Worm (Caenorhabditis elegans) whole organism, early embryonic: ENCODE results near the gene rips-1.

Experiments
- B0310.2 ChIP-seq: sonication (generic microtip); optimal IDR thresholded peaks from 2 replicates; lab custom pipeline; 2016; ENCODE audit warnings: mild to moderate bottlenecking, missing genetic modification characterization, missing compliant biosample characterization
- ama-1 ChIP-seq: fragments of 150-350 bp; optimal IDR thresholded peaks from 2 replicates; lab custom pipeline; 2014
- ceh-36 ChIP-seq: sonication (generic microtip); optimal IDR thresholded peaks from 2 replicates; lab custom pipeline; 2016; ENCODE audit warnings: missing genetic modification characterization, inconsistent platforms, missing compliant biosample characterization
- flt-1 ChIP-seq: fragments of 200-800 bp; sonication (Bioruptor generic); IDR thresholded peaks from 2 replicates; pipeline ENCODE4 v1.3.6; 2022; ENCODE audit warnings: missing genetic modification characterization, missing compliant biosample characterization
- hmbx-1 ChIP-seq: sonication (generic microtip); optimal IDR thresholded peaks from 2 replicates; lab custom pipeline; 2016; ENCODE audit warnings: mild to moderate bottlenecking, missing genetic modification characterization, missing compliant biosample characterization
- hmg-4 ChIP-seq: fragments of 200-800 bp; sonication (Bioruptor generic); optimal IDR thresholded peaks from 2 replicates; lab custom pipeline; 2018; ENCODE audit warnings: mild to moderate bottlenecking, missing genetic modification characterization, missing compliant biosample characterization
- hnd-1 ChIP-seq: sonication (generic microtip); optimal IDR thresholded peaks from 2 replicates; lab custom pipeline; 2016; ENCODE audit warnings: missing genetic modification characterization, missing compliant biosample characterization
- pes-1 ChIP-seq: fragments of 200-800 bp; sonication (Bioruptor generic); IDR thresholded peaks from 2 replicates; pipeline ENCODE4 v1.3.6; 2022; ENCODE audit warnings: missing genetic modification reagents, missing genetic modification characterization, missing compliant biosample characterization
- scrt-1 ChIP-seq: fragments of 200-800 bp; sonication (Bioruptor generic); IDR thresholded peaks from 2 replicates; pipeline ENCODE4 v1.3.6; 2022; ENCODE audit warnings: missing genetic modification characterization, missing compliant biosample characterization
- tbx-11 ChIP-seq: fragments of 200-800 bp; sonication (Bioruptor generic); IDR thresholded peaks from 2 replicates; pipeline ENCODE4 v1.3.6; 2022; ENCODE audit warnings: missing genetic modification characterization, missing compliant biosample characterization
- tbx-37 ChIP-seq: fragments of 200-800 bp; sonication (Bioruptor generic); conservative IDR thresholded peaks from 2 replicates; pipeline ENCODE4 v1.3.6; 2022; ENCODE audit warnings: missing genetic modification reagents, missing genetic modification characterization, missing compliant biosample characterization
- tra-4 ChIP-seq: sonication (generic microtip); optimal IDR thresholded peaks from 2 replicates; lab custom pipeline; 2017; ENCODE audit warnings: missing genetic modification characterization, missing compliant biosample characterization

DNA sequence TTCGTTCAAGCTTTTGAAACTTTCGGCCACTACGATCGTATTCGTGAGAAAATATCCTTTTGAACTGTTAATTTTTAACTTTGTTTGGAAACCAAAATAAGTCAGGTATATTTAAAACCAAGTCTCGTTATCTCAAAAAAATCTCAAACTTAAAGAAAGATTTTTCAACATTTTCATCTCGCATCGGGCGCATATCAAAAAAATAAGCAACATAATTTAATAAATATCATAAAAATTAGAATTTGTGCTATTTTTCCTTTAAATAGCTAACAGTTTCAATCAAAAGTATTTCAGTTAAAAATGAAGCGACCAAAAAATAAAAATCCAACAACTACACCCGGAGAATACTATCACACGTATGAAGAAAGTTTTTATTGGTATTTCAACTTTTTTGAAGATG lies 34.1 kb downstream of the rips-1 start, which contains the start of gene srw-7:
- TF ChIP-seq ama-1 (lab: Kevin White, UChicago) = no peak
- no peak for TF ChIP-seq tbx-11 (GFP tag; lab: Robert Waterston, UW)
- TF ChIP-seq tra-4 = no peak
- no peak for TF ChIP-seq hmbx-1 (tag; lab: Kevin White, UChicago)
- no peak for TF ChIP-seq pes-1 (GFP tag; lab: Robert Waterston, UW)
- no peak for TF ChIP-seq hnd-1 (tag; lab: Kevin White, UChicago)
- no peak for TF ChIP-seq hmg-4 (GFP tag; lab: Kevin White, UChicago)
- TF ChIP-seq tbx-37 (GFP tag; lab: Robert Waterston, UW) = no peak
- TF ChIP-seq flt-1 (GFP tag; lab: Robert Waterston, UW) = no peak
- no peak for TF ChIP-seq B0310.2 (tag; lab: Kevin White, UChicago)
- TF ChIP-seq scrt-1 (GFP tag; lab: Robert Waterston, UW) = no peak
- no peak for TF ChIP-seq ceh-36 (tag; lab: Kevin White, UChicago)
